Worm (Caenorhabditis elegans): ENCODE results near the gene mtm-6.

ce11 chrIII:13342079-13342734 lies 4.7 kb upstream of the mtm-6 start, which contains the start of gene dro-1:
- TF ChIP-seq egl-27 (tag; optimal IDR thresholded peaks at IDR 0.05): no peak
- TF ChIP-seq aha-1 (tag; optimal IDR thresholded peaks at IDR 0.05): no peak
- TF ChIP-seq nhr-77 (tag; optimal IDR thresholded peaks at IDR 0.05): no peak
- no peak for TF ChIP-seq snu-23 (GFP tag; optimal IDR thresholded peaks at IDR 0.05)
- TF ChIP-seq mdl-1 (tag; optimal IDR thresholded peaks at IDR 0.05): no peak
- TF ChIP-seq pax-3 (tag; optimal IDR thresholded peaks at IDR 0.05): no peak
- no peak for TF ChIP-seq hlh-17 (GFP tag; optimal IDR thresholded peaks at IDR 0.05; ENCODE audit: borderline replicate concordance)
- no peak for TF ChIP-seq jun-1 (tag; optimal IDR thresholded peaks at IDR 0.05)
- TF ChIP-seq nhr-28 (tag; optimal IDR thresholded peaks at IDR 0.05): no peak
- no peak for TF ChIP-seq ztf-4 (tag; optimal IDR thresholded peaks at IDR 0.05)
- no peak for TF ChIP-seq snpc-4 (tag; optimal IDR thresholded peaks at IDR 0.05)
- TF ChIP-seq nhr-11 (tag; optimal IDR thresholded peaks at IDR 0.05): no peak
- no peak for TF ChIP-seq lin-39 (tag; optimal IDR thresholded peaks at IDR 0.05)
